Worm (Caenorhabditis elegans) whole organism, mixed stage, embryonic: Measurements from ENCODE around the gene W01C9.2.

ENCODE experiments used
- M03D4.4 ChIP-seq: sonication (generic microtip); optimal IDR thresholded peaks from 2 replicates; lab custom pipeline; 2017; ENCODE audit warnings: mild to moderate bottlenecking, missing genetic modification characterization, missing compliant biosample characterization
- blmp-1 ChIP-seq: fragments of 150-350 bp; optimal IDR thresholded peaks from 2 replicates; lab custom pipeline; 2014; ENCODE audit warnings: missing biosample characterization, missing genetic modification characterization
- ceh-39 ChIP-seq: fragments of 150-350 bp; optimal IDR thresholded peaks from 2 replicates; lab custom pipeline; 2014; ENCODE audit warnings: missing biosample characterization, missing genetic modification characterization
- ces-1 ChIP-seq: fragments of 150-350 bp; optimal IDR thresholded peaks from 2 replicates; lab custom pipeline; 2014; ENCODE audit warnings: missing biosample characterization, missing genetic modification reagents, missing genetic modification characterization
- cnd-1 ChIP-seq: fragments of 200-800 bp; sonication (Bioruptor generic); optimal IDR thresholded peaks from 2 replicates; lab custom pipeline; 2018; ENCODE audit warnings: mild to moderate bottlenecking, missing genetic modification characterization, missing compliant biosample characterization
- drap-1 ChIP-seq: fragments of 200-800 bp; sonication (Bioruptor generic); optimal IDR thresholded peaks from 3 replicates; lab custom pipeline; 2018; ENCODE audit warnings: mild to moderate bottlenecking, missing genetic modification characterization, missing compliant biosample characterization
- elt-1 ChIP-seq: sonication (generic microtip); optimal IDR thresholded peaks from 2 replicates; lab custom pipeline; 2017; ENCODE audit warnings: missing genetic modification characterization, mild to moderate bottlenecking, missing compliant biosample characterization, antibody characterized with exemption, moderate library complexity, borderline replicate concordance; ENCODE audit not compliant: insufficient read depth
- elt-3 ChIP-seq: fragments of 150-350 bp; optimal IDR thresholded peaks from 2 replicates; lab custom pipeline; 2014; ENCODE audit warnings: missing biosample characterization, missing genetic modification characterization
- flh-1 ChIP-seq: fragments of 200-800 bp; sonication (Bioruptor generic); optimal IDR thresholded peaks from 2 replicates; lab custom pipeline; 2018; ENCODE audit warnings: mild to moderate bottlenecking, missing genetic modification characterization, moderate library complexity, missing compliant biosample characterization
- ham-2 ChIP-seq: fragments of 200-800 bp; sonication (Bioruptor generic); optimal IDR thresholded peaks from 2 replicates; lab custom pipeline; 2018; ENCODE audit warnings: mild to moderate bottlenecking, missing genetic modification characterization, missing compliant biosample characterization
- hlh-1 ChIP-seq: fragments of 150-350 bp; optimal IDR thresholded peaks from 2 replicates; lab custom pipeline; 2014; ENCODE audit warnings: missing biosample characterization, missing genetic modification reagents, missing genetic modification characterization
- lin-13 ChIP-seq: fragments of 150-350 bp; optimal IDR thresholded peaks from 2 replicates; lab custom pipeline; 2014; ENCODE audit warnings: missing biosample characterization, missing genetic modification characterization
- lin-32 ChIP-seq: fragments of 200-800 bp; sonication (Bioruptor generic); optimal IDR thresholded peaks from 2 replicates; lab custom pipeline; 2018; ENCODE audit warnings: mild to moderate bottlenecking, missing genetic modification characterization, missing compliant biosample characterization
- lsy-2 ChIP-seq: fragments of 150-350 bp; optimal IDR thresholded peaks from 2 replicates; lab custom pipeline; 2014; ENCODE audit warnings: missing biosample characterization, missing genetic modification characterization
- mab-5 ChIP-seq: fragments of 150-350 bp; optimal IDR thresholded peaks from 2 replicates; lab custom pipeline; 2014; ENCODE audit warnings: missing biosample characterization, missing genetic modification characterization
- mep-1 ChIP-seq: fragments of 150-350 bp; optimal IDR thresholded peaks from 2 replicates; lab custom pipeline; 2017; ENCODE audit warnings: missing biosample characterization, missing genetic modification reagents, missing genetic modification characterization, inconsistent platforms
- mls-2 ChIP-seq: sonication (generic microtip); optimal IDR thresholded peaks from 2 replicates; lab custom pipeline; 2016; ENCODE audit warnings: mild to moderate bottlenecking, missing genetic modification characterization, moderate library complexity, missing compliant biosample characterization
- nhr-2 ChIP-seq: fragments of 150-350 bp; optimal IDR thresholded peaks from 2 replicates; lab custom pipeline; 2014; ENCODE audit warnings: missing biosample characterization, missing genetic modification characterization
- nhr-237 ChIP-seq: fragments of 150-350 bp; optimal IDR thresholded peaks from 2 replicates; lab custom pipeline; 2014; ENCODE audit warnings: missing biosample characterization, missing genetic modification characterization
- nhr-28 ChIP-seq: fragments of 150-350 bp; optimal IDR thresholded peaks from 2 replicates; lab custom pipeline; 2014; ENCODE audit warnings: missing biosample characterization, missing genetic modification characterization
- nhr-76 ChIP-seq: sonication (generic microtip); optimal IDR thresholded peaks from 2 replicates; lab custom pipeline; 2017; ENCODE audit warnings: missing biosample characterization, missing genetic modification characterization
- pha-4 ChIP-seq: fragments of 150-350 bp; optimal IDR thresholded peaks from 2 replicates; lab custom pipeline; 2018; ENCODE audit warnings: missing biosample characterization, missing genetic modification reagents, missing genetic modification characterization
- sem-2 ChIP-seq: fragments of 200-800 bp; sonication (Bioruptor generic); optimal IDR thresholded peaks from 2 replicates; lab custom pipeline; 2018; ENCODE audit warnings: mild to moderate bottlenecking, missing genetic modification characterization, missing compliant biosample characterization
- snpc-4 ChIP-seq: fragments of 150-350 bp; optimal IDR thresholded peaks from 2 replicates; lab custom pipeline; 2014; ENCODE audit warnings: missing biosample characterization, missing genetic modification characterization
- sptf-1 ChIP-seq: sonication (generic microtip); optimal IDR thresholded peaks from 2 replicates; lab custom pipeline; 2017; ENCODE audit warnings: mild to moderate bottlenecking, missing genetic modification characterization, moderate library complexity, missing compliant biosample characterization
- tbx-8 ChIP-seq: fragments of 200-800 bp; sonication (Bioruptor generic); optimal IDR thresholded peaks from 2 replicates; lab custom pipeline; 2018; ENCODE audit warnings: mild to moderate bottlenecking, missing genetic modification characterization, moderate library complexity, missing compliant biosample characterization
- unc-120 ChIP-seq: sonication (generic microtip); optimal IDR thresholded peaks from 2 replicates; lab custom pipeline; 2017; ENCODE audit warnings: missing genetic modification characterization, missing compliant biosample characterization; ENCODE audit not compliant: poor library complexity, severe bottlenecking
- unc-62 ChIP-seq: fragments of 150-350 bp; optimal IDR thresholded peaks from 2 replicates; lab custom pipeline; 2014; ENCODE audit warnings: missing biosample characterization, missing genetic modification reagents, missing genetic modification characterization
- zip-8 ChIP-seq: fragments of 150-350 bp; optimal IDR thresholded peaks from 2 replicates; lab custom pipeline; 2014; ENCODE audit warnings: missing biosample characterization, missing genetic modification characterization
- ztf-11 ChIP-seq: fragments of 150-350 bp; optimal IDR thresholded peaks from 2 replicates; lab custom pipeline; 2014; ENCODE audit warnings: missing biosample characterization, missing genetic modification characterization

The W01C9.2 gene

DNA sequence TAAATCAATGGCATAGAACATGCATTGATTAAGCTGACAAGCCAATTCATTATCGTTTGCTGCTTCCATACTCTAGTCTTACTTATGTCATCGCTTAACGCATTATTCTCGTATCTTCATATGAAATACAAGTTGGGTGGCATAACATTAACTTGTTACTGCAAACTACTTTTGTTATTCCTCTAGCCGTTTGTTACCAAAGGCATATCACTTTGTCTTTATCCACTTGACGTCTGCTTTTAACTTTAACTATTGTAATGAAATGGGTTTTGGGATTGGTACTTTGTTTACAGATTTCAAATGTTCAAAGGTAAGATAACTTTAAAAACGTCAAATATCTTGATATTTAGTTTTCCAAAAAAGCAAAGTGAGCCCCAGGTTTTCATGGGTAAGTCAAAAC lies at the start of gene W01C9.2:
TSS of gene W01C9.2 (plus strand) at position 301 of the 400 bp plus-strand sequence.
- TF ChIP-seq nhr-76 (tag; lab: Kevin White, UChicago) (no peak), M03D4.4 (tag; lab: Kevin White, UChicago) (no peak), nhr-2 (tag; lab: Kevin White, UChicago) (no peak), unc-120 (no peak), elt-1 (tag; lab: Kevin White, UChicago) (no peak), unc-62 (GFP tag; lab: Kevin White, UChicago) (no peak), elt-3 (no peak), ham-2 (GFP tag; lab: Kevin White, UChicago) (no peak), nhr-28 (tag; lab: Kevin White, UChicago) (no peak), lin-13 (no peak), sptf-1 (tag; lab: Kevin White, UChicago) (no peak), pha-4 (no peak), snpc-4 (tag; lab: Kevin White, UChicago) (no peak), nhr-237 (tag; lab: Kevin White, UChicago) (no peak), tbx-8 (no peak)

DNA sequence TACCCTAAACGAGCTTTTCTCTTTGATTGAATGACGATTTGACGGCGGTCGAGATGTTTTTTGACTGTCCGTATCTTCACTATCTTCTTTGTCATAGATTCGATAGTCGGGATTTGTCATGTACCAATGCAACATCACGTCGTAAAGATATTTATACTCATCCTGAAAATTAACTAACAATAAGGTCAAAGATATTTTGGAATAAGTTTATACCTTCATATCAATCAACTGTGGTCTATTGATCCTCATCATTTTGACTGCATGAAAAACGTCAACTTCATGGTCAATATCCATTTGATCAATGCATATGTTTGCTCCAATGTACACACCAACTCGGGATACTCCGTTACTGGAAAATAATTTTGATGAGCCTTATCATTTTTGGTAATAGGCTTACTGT lies 48.0 kb upstream of the W01C9.2 start:
- TF ChIP-seq ztf-11 = no peak
- TF ChIP-seq pha-4 = no peak
- TF ChIP-seq ceh-39 (tag; lab: Kevin White, UChicago) = no peak
- TF ChIP-seq elt-3 = no peak
- no peak for TF ChIP-seq nhr-2 (tag; lab: Kevin White, UChicago)
- no peak for TF ChIP-seq mep-1
- TF ChIP-seq snpc-4 (tag; lab: Kevin White, UChicago) = no peak
- no peak for TF ChIP-seq cnd-1 (tag; lab: Kevin White, UChicago)
- no peak for TF ChIP-seq nhr-28 (tag; lab: Kevin White, UChicago)
- no peak for TF ChIP-seq sptf-1 (tag; lab: Kevin White, UChicago)
- no peak for TF ChIP-seq flh-1 (GFP tag; lab: Kevin White, UChicago)
- TF ChIP-seq unc-62 (GFP tag; lab: Kevin White, UChicago) = no peak

DNA sequence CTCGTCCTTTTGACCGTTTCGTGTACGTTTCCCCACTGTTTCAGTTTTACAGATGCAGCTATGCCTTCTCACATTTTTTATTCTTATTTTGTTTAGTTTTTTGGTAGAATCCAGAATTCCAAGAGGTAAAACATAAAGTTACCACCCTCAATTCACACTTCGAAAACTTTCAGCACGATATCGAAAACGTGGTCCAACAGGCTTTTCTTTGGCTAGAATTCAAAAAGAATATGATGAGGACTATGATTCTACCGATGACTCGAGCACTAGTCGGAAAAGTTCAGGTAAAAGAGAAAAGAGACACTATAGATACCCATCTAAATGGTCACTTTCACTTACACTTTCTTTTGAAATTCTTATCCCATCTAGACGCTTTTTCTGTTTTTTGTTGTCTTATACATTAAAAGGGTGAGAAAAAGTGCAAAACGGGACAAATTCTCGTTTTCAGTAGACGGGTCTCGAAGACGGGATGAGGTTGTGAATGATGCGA lies 41.9 kb upstream of the W01C9.2 start, which contains the start of gene M05D6.9:
TSS of gene M05D6.9 (plus strand) at position 51 of the 490 bp plus-strand sequence.
- TF ChIP-seq snpc-4 (tag; lab: Kevin White, UChicago) (no peak), mls-2 (tag; lab: Kevin White, UChicago) (no peak), nhr-76 (tag; lab: Kevin White, UChicago) (no peak), blmp-1 (tag; lab: Kevin White, UChicago) (no peak), lsy-2 (tag; lab: Kevin White, UChicago) (no peak)

DNA sequence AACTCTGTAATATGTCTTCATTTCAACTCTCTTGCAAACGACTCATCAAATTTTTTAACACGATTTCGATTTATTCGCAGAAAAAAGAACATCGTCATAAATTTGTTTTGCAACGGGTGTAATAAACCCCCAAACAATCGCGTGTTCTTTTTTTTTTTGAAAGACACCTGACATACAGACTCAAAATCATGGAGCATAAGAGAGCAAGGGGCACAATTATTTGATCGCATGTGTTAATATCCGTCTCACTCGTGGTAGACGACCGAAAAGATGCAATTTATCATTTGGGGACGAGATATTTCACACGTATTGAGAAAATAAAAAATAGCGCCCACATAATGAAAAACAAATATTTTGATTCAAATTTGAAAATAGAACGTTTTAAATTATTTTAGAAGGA lies 40.0 kb upstream of the W01C9.2 start:
- TF ChIP-seq lin-32 (GFP tag; lab: Kevin White, UChicago) = no peak
- TF ChIP-seq, all 35 proteins: peak for 0

DNA sequence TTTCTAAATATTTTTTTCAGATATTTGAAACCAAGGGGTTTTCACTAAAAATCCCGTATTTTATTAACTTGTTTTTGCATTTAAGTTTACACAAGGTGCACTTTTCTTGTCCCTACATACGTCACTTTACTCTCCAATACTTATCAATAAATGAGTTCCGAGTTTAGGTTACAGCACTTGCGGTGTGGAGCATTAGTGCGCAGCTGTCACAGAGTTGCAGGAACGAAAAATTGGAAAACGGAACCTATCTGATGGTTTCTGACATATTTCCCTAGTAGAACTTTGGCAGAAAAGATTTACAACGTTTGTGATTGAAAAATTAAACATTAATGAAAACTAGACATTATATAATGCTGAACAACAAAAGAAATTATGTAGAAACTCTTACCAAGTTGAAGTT lies 38.0 kb upstream of the W01C9.2 start:
- TF ChIP-seq hlh-1 (tag; lab: Kevin White, UChicago) (peak; percentile 96), drap-1 (GFP tag; lab: Kevin White, UChicago) (no peak)

DNA sequence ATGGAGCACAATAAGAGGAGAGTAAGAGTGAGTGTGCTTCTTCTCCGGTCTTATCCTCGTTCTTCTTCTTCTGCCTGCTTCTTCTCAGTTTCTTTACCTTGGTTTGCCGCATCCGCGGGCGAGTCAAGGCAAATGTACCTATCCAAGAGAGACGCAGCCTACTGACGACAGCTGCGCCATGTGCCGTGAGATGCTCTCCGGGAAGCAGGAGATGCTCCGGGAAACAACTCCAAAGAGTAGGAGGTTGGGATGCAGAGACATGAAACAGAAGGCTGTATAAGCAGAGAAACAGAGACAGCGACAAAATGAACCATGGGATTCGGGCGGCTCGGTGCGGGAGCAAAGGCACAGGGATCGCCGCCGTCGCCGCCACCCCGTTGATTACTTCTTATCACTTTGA lies 37.1 kb upstream of the W01C9.2 start:
- TF ChIP-seq sem-2 (GFP tag; lab: Kevin White, UChicago) (no peak), ces-1 (GFP tag; lab: Kevin White, UChicago) (no peak), unc-62 (GFP tag; lab: Kevin White, UChicago) (peak; percentile 66), zip-8 (tag; lab: Kevin White, UChicago) (no peak), cnd-1 (tag; lab: Kevin White, UChicago) (no peak), mab-5 (tag; lab: Kevin White, UChicago) (no peak), lsy-2 (tag; lab: Kevin White, UChicago) (no peak), ztf-11 (no peak), unc-120 (peak; percentile 95), hlh-1 (tag; lab: Kevin White, UChicago) (peak; percentile 100), nhr-28 (tag; lab: Kevin White, UChicago) (no peak), sptf-1 (tag; lab: Kevin White, UChicago) (no peak), nhr-2 (tag; lab: Kevin White, UChicago) (no peak), ceh-39 (tag; lab: Kevin White, UChicago) (no peak), nhr-237 (tag; lab: Kevin White, UChicago) (no peak), M03D4.4 (tag; lab: Kevin White, UChicago) (peak; percentile 25)
